Worm (Caenorhabditis elegans): ENCODE measurements around the gene eat-6.

Gene eat-6

DNA sequence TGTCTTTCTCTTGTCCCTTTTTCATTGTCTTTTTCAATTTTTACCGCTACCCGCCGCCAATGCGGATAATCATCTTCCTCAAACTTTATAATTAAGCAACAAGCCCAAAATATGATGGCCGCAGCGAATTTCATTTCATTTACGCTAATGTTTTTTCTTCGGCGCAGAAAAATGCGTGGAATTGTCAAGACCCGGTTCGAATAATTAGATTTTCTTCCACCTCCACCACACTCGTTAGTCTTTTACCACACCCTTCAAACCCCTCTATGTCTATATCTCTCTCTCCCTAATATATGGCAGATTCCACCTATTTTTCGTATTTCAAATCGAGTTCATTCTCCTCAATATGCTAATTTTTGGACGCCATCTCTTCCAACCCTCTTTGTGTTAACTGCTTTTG, 40.7 kb upstream of the eat-6 start:
- TF ChIP-seq lin-13 (tag; optimal IDR thresholded peaks at IDR 0.05) = no peak
- peak; percentile 82 for TF ChIP-seq ces-1 (GFP tag; optimal IDR thresholded peaks at IDR 0.05)

ce11 chrV:13166582-13166981, 36.8 kb upstream of the eat-6 start:
- TF ChIP-seq lin-32 (GFP tag; optimal IDR thresholded peaks at IDR 0.05) (no peak), nhr-237 (tag; optimal IDR thresholded peaks at IDR 0.05) (no peak), cnd-1 (tag; optimal IDR thresholded peaks at IDR 0.05) (no peak), bed-3 (GFP tag; optimal IDR thresholded peaks at IDR 0.05) (no peak), ceh-83 (GFP tag; optimal IDR thresholded peaks at IDR 0.05) (no peak), unc-62 (GFP tag; optimal IDR thresholded peaks at IDR 0.05) (no peak), unc-39 (tag; optimal IDR thresholded peaks at IDR 0.05) (no peak)

- no peak for TF ChIP-seq ceh-39 (tag; optimal IDR thresholded peaks at IDR 0.05)
- TF ChIP-seq ces-1 (GFP tag; optimal IDR thresholded peaks at IDR 0.05) = peak; percentile 97
Observed at ce11 chrV:13165244-13165643, 35.4 kb upstream of the eat-6 start.

DNA sequence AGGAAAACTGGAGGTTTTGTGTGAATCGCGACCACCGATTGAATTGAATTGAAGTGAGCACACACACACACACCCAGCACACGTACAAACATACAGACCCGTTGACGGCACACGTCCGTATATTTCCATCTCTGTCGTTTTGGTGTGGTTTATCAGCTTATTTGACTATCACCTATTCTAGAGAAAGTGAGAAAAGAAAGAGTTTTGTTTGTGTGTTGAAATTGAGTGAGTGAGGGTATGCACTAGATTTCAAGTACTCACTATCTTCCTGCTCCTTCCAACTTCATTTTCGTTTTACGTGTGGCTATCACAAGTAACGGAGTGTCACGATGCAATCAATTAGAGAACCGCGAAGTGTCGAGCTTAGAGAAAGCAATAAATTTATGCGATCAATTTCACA, 34.0 kb upstream of the eat-6 start:
- no peak for TF ChIP-seq flh-1 (GFP tag; optimal IDR thresholded peaks at IDR 0.05)
- no peak for TF ChIP-seq ceh-39 (tag; optimal IDR thresholded peaks at IDR 0.05)
- TF ChIP-seq mep-1 (tag; optimal IDR thresholded peaks at IDR 0.05) = no peak
- no peak for TF ChIP-seq blmp-1 (tag; optimal IDR thresholded peaks at IDR 0.05)
- no peak for TF ChIP-seq elt-3 (tag; optimal IDR thresholded peaks at IDR 0.05)
- no peak for TF ChIP-seq ces-1 (GFP tag; optimal IDR thresholded peaks at IDR 0.05)
- no peak for TF ChIP-seq unc-39 (tag; optimal IDR thresholded peaks at IDR 0.05)
- no peak for TF ChIP-seq drap-1 (GFP tag; optimal IDR thresholded peaks at IDR 0.05)
- no peak for TF ChIP-seq ztf-11 (tag; optimal IDR thresholded peaks at IDR 0.05)
- no peak for TF ChIP-seq cnd-1 (tag; optimal IDR thresholded peaks at IDR 0.05)
- no peak for TF ChIP-seq mls-2 (tag; optimal IDR thresholded peaks at IDR 0.05)

- TF ChIP-seq nhr-28 (tag; optimal IDR thresholded peaks at IDR 0.05) (no peak), ceh-43 (GFP tag; optimal IDR thresholded peaks at IDR 0.05) (no peak), mep-1 (tag; optimal IDR thresholded peaks at IDR 0.05) (no peak), cnd-1 (tag; optimal IDR thresholded peaks at IDR 0.05) (no peak), zip-8 (tag; optimal IDR thresholded peaks at IDR 0.05) (no peak), tbx-8 (GFP tag; optimal IDR thresholded peaks at IDR 0.05) (no peak), bed-3 (GFP tag; optimal IDR thresholded peaks at IDR 0.05) (no peak), unc-62 (GFP tag; optimal IDR thresholded peaks at IDR 0.05) (no peak), drap-1 (GFP tag; optimal IDR thresholded peaks at IDR 0.05) (no peak), nhr-2 (tag; optimal IDR thresholded peaks at IDR 0.05) (no peak), nhr-76 (tag; optimal IDR thresholded peaks at IDR 0.05) (no peak), mab-5 (tag; optimal IDR thresholded peaks at IDR 0.05) (no peak), nhr-237 (tag; optimal IDR thresholded peaks at IDR 0.05) (no peak), ces-1 (GFP tag; optimal IDR thresholded peaks at IDR 0.05) (no peak), ceh-83 (GFP tag; optimal IDR thresholded peaks at IDR 0.05) (no peak), snpc-4 (tag; optimal IDR thresholded peaks at IDR 0.05) (no peak), mls-2 (tag; optimal IDR thresholded peaks at IDR 0.05) (no peak), pha-4 (tag; optimal IDR thresholded peaks at IDR 0.05) (no peak), elt-3 (tag; optimal IDR thresholded peaks at IDR 0.05) (no peak), nhr-12 (tag; optimal IDR thresholded peaks at IDR 0.05) (no peak)
Observed at ce11 chrV:13162885-13163284, 33.1 kb upstream of the eat-6 start.

DNA sequence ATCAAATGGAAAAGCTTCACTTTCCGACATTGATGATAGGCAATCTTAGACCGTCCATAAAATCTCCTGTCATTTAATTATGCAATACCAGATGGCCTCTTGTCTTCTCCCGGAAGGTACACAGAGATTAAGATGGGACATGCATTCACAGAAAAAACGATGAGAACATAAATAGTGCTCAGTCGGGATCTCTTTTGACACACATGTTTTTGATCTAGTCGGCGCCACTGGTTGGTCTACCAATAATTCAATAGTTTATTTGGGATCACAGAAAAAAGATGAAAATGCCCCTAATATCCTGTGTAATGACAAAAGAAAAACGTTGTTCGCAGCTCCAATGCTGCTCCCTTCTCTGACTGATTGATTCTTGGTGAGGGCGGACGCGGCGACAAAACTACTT, 31.3 kb upstream of the eat-6 start:
- TF ChIP-seq ztf-11 (tag; optimal IDR thresholded peaks at IDR 0.05) = no peak
- TF ChIP-seq elt-1 (tag; optimal IDR thresholded peaks at IDR 0.05; ENCODE audit: borderline replicate concordance, insufficient read depth) = no peak
- TF ChIP-seq unc-62 (GFP tag; optimal IDR thresholded peaks at IDR 0.05) = peak; percentile 4
- no peak for TF ChIP-seq lin-13 (tag; optimal IDR thresholded peaks at IDR 0.05)

DNA sequence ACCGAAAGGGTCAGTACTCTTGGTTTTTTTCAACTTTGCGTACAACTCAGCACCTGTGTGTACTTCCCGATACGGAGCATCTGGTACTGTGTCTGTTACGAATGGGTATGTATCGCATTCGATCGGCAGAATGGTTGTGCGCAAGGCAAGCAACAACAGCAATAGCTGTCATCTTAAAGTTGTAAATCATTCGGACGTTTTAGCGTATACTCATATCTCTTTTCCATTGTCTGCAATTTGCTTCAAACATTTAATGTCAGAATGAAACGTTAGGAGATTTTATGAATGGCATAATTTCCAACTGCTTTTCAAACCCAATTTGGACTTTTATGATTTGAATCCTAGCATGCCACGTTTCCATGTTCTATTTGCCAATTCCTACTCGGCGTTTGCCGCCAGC, 27.3 kb upstream of the eat-6 start:
- TF ChIP-seq nhr-2 (tag; optimal IDR thresholded peaks at IDR 0.05) (no peak), unc-62 (GFP tag; optimal IDR thresholded peaks at IDR 0.05) (peak; percentile 57)
